Worm (Caenorhabditis elegans) whole organism, early embryonic: ENCODE data around the gene ZC239.15.

Experiments
- F13C5.2 ChIP-seq: sonication (generic microtip); optimal IDR thresholded peaks from 2 replicates; lab custom pipeline; 2017; ENCODE audit warnings: mild to moderate bottlenecking, missing genetic modification characterization, inconsistent platforms, missing compliant biosample characterization
- aly-1 ChIP-seq: sonication (generic microtip); optimal IDR thresholded peaks from 2 replicates; lab custom pipeline; 2016; ENCODE audit warnings: missing genetic modification characterization, missing compliant biosample characterization
- ama-1 ChIP-seq: fragments of 150-350 bp; optimal IDR thresholded peaks from 2 replicates; lab custom pipeline; 2014
- flt-1 ChIP-seq: fragments of 200-800 bp; sonication (Bioruptor generic); IDR thresholded peaks from 2 replicates; pipeline ENCODE4 v1.3.6; 2022; ENCODE audit warnings: missing genetic modification characterization, missing compliant biosample characterization
- hmbx-1 ChIP-seq: sonication (generic microtip); optimal IDR thresholded peaks from 2 replicates; lab custom pipeline; 2016; ENCODE audit warnings: mild to moderate bottlenecking, missing genetic modification characterization, missing compliant biosample characterization
- hnd-1 ChIP-seq: sonication (generic microtip); optimal IDR thresholded peaks from 2 replicates; lab custom pipeline; 2016; ENCODE audit warnings: missing genetic modification characterization, missing compliant biosample characterization
- pes-1 ChIP-seq: fragments of 200-800 bp; sonication (Bioruptor generic); IDR thresholded peaks from 2 replicates; pipeline ENCODE4 v1.3.6; 2022; ENCODE audit warnings: missing genetic modification reagents, missing genetic modification characterization, missing compliant biosample characterization
- tbx-11 ChIP-seq: fragments of 200-800 bp; sonication (Bioruptor generic); IDR thresholded peaks from 2 replicates; pipeline ENCODE4 v1.3.6; 2022; ENCODE audit warnings: missing genetic modification characterization, missing compliant biosample characterization
- tra-4 ChIP-seq: sonication (generic microtip); optimal IDR thresholded peaks from 2 replicates; lab custom pipeline; 2017; ENCODE audit warnings: missing genetic modification characterization, missing compliant biosample characterization

- no peak for TF ChIP-seq F13C5.2 (tag; lab: Kevin White, UChicago)
- no peak for TF ChIP-seq ama-1 (lab: Kevin White, UChicago)
- TF ChIP-seq tra-4 (tag; lab: Kevin White, UChicago) = no peak
- TF ChIP-seq hnd-1 (tag; lab: Kevin White, UChicago) = no peak
- no peak for TF ChIP-seq pes-1 (GFP tag; lab: Robert Waterston, UW)
- no peak for TF ChIP-seq hmbx-1 (tag; lab: Kevin White, UChicago)
- TF ChIP-seq flt-1 (GFP tag; lab: Robert Waterston, UW) = no peak
- no peak for TF ChIP-seq tbx-11 (GFP tag; lab: Robert Waterston, UW)
- TF ChIP-seq aly-1 = no peak
These were observed 14.2 kb downstream of the ZC239.15 start, which contains the start of gene ZC239.5 for ce11 chrII:3210365-3210764.
